Worm (Caenorhabditis elegans): Measurements from ENCODE around the gene K02E2.6.

DNA sequence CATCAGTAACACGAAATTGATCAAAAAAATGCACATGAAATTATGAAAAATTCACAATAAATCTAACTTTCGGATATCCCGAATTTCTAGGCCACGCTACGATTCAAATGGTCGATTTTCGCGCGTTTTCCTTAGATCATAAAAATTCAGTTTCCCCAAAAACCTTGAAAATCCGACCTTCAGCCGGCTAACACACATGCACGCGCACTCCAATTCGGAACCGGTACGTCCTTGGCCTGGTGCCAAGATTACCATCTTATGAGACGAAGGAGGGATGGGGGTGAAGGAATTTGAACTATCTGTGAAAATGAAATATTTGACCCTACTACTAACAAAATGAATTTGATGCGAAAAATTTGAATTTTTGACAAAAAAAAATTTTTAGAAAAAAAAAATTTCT, 42.4 kb downstream of the K02E2.6 start:
- no peak for TF ChIP-seq ceh-82 (tag; optimal IDR thresholded peaks at IDR 0.05)
- TF ChIP-seq ceh-44 (GFP tag; IDR thresholded peaks at IDR 0.05): no peak
- no peak for TF ChIP-seq snpc-4 (tag; optimal IDR thresholded peaks at IDR 0.05)
- TF ChIP-seq fos-1 (tag; optimal IDR thresholded peaks at IDR 0.05): no peak
- no peak for TF ChIP-seq aly-2 (tag; optimal IDR thresholded peaks at IDR 0.05)
- TF ChIP-seq unc-62 (GFP tag; optimal IDR thresholded peaks at IDR 0.05 in 1 of 2): no peak
- no peak for TF ChIP-seq unc-62 (tag; optimal IDR thresholded peaks at IDR 0.05)
- no peak for TF ChIP-seq nhr-11 (tag; optimal IDR thresholded peaks at IDR 0.05)
- no peak for TF ChIP-seq nhr-48 (tag; optimal IDR thresholded peaks at IDR 0.05)
- TF ChIP-seq unc-39 (tag; optimal IDR thresholded peaks at IDR 0.05): no peak
- no peak for TF ChIP-seq lsy-2 (tag; optimal IDR thresholded peaks at IDR 0.05)
- TF ChIP-seq egl-27 (tag; optimal IDR thresholded peaks at IDR 0.05): no peak
- TF ChIP-seq arid-1 (GFP tag; conservative IDR thresholded peaks at IDR 0.05): no peak
